Worm (Caenorhabditis elegans): ENCODE measurements around the gene C18A3.7.

DNA sequence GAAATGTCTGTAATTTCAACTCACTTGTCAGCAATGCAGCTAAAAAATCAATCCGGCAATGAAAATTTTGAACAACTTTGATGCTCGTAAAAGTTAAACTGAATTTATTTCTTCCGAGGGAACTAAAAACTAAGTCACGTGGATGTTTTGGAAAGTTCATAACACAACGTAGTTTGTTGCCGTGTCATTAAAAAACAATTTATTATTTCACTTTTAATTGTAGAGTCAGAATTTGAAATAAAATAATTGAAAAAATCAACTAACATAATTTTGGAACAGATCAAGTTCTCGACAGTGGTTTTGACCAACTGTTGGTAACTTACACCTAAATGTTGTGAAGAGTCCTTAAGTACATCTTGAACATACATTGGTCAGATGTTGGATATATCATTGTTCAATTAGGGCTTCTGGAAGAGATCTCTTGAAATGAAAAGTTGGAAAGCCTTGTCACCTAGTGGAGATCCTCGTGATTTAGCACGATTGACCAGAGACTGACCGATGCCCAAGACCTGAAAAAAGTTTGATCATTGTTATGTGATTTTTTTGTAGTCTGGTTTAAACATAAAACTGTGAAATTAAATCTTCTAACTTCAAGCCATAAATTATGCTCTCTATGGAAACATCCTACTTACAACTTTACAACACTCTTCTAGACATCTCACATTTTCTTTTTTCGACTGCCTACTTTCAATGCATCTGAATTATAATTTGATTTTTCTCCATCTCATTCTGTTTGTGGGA is at the start of gene C18A3.7, which contains the start of gene C18A3.11:
- TF ChIP-seq him-1 (tag; optimal IDR thresholded peaks at IDR 0.05) (no peak), dao-5 (tag; optimal IDR thresholded peaks at IDR 0.05) (no peak)
